Worm (Caenorhabditis elegans): ENCODE data around the gene H12I13.6.

DNA sequence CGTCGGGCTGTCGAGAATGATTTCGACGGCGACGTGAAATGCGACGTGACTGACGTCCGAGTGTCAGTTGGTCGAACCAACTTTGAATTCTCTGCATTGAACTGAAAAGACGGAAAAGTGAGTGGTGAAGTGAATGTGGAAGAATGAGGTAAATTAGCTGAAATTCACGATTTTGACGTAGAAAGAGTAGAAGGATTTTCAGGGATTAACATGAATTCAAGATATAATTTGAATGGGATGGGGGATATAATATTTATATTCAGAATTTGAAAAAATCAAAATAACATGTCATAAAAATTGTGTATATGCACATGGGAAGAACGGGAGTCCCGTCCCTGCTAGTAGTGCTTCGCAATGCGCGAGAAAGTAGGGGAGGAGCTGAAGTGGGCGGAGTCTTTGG, 40.5 kb downstream of the H12I13.6 start, which contains the start of gene C29H12.6:
- TF ChIP-seq pha-4 (tag; optimal IDR thresholded peaks at IDR 0.05) (no peak), lsy-2 (tag; optimal IDR thresholded peaks at IDR 0.05) (no peak), mep-1 (tag; optimal IDR thresholded peaks at IDR 0.05) (no peak), unc-62 (GFP tag; optimal IDR thresholded peaks at IDR 0.05) (no peak), lin-13 (tag; optimal IDR thresholded peaks at IDR 0.05) (no peak), elt-3 (tag; optimal IDR thresholded peaks at IDR 0.05) (no peak), lin-32 (GFP tag; optimal IDR thresholded peaks at IDR 0.05) (no peak), mab-5 (tag; optimal IDR thresholded peaks at IDR 0.05) (no peak), ces-1 (GFP tag; optimal IDR thresholded peaks at IDR 0.05) (no peak), drap-1 (GFP tag; optimal IDR thresholded peaks at IDR 0.05) (no peak), nhr-12 (tag; optimal IDR thresholded peaks at IDR 0.05) (no peak), nhr-28 (tag; optimal IDR thresholded peaks at IDR 0.05) (no peak), snpc-4 (tag; optimal IDR thresholded peaks at IDR 0.05) (no peak)
